Fruit fly (Drosophila melanogaster): Measurements from ENCODE around the gene Jon25Bii.

Gene Jon25Bii

dm6 chr2L:4995010-4995836 lies 42.3 kb upstream of the Jon25Bii start (continued):
- TF ChIP-seq CG33213 (GFP tag; optimal IDR thresholded peaks at IDR 0.05) (no peak), klu (GFP tag; IDR thresholded peaks at IDR 0.05) (no peak), btn (GFP tag; optimal IDR thresholded peaks at IDR 0.05) (no peak), CG17385 (GFP tag; optimal IDR thresholded peaks at IDR 0.05) (peak; percentile 34), Scr (GFP tag; IDR thresholded peaks at IDR 0.05; ENCODE audit: partially characterized antibody) (peak; percentile 22; the same call in 1 of the 2 replicates), Pdp1 (GFP tag; optimal IDR thresholded peaks at IDR 0.05) (peak in 1 of 2 experiments; percentile 95), Meics (GFP tag; optimal IDR thresholded peaks at IDR 0.05) (no peak), CG32532 (GFP tag; IDR thresholded peaks at IDR 0.05) (peak; percentile 11; the same call in 1 of the 2 replicates), grn (GFP tag; optimal IDR thresholded peaks at IDR 0.05) (no peak), Mrtf (GFP tag; IDR thresholded peaks at IDR 0.05) (no peak), nerfin-2 (GFP tag; IDR thresholded peaks at IDR 0.05; ENCODE audit: partially characterized antibody) (no peak), CG13894 (tag; optimal IDR thresholded peaks at IDR 0.05) (no peak), tup (GFP tag; optimal IDR thresholded peaks at IDR 0.05) (no peak), CG13296 (GFP tag; optimal IDR thresholded peaks at IDR 0.05) (peak; percentile 11)

dm6 chr2L:4982098-4982646 lies 29.2 kb upstream of the Jon25Bii start:
- TF ChIP-seq HLH54F (GFP tag; optimal IDR thresholded peaks at IDR 0.05) (no peak), CG11696 (GFP tag; IDR thresholded peaks at IDR 0.05) (no peak), onecut (GFP tag; IDR thresholded peaks at IDR 0.05) (peak; percentile 60), Ets65A (GFP tag) (peak; percentile 88), inv (GFP tag; IDR thresholded peaks at IDR 0.05; ENCODE audit: partially characterized antibody) (no peak), Asciz (GFP tag; optimal IDR thresholded peaks at IDR 0.05) (no peak), Fer3 (tag; optimal IDR thresholded peaks at IDR 0.05) (no peak), sd (tag; optimal IDR thresholded peaks at IDR 0.05) (no peak), MBD-R2 (GFP tag; IDR thresholded peaks at IDR 0.05) (no peak), org-1 (GFP tag; optimal IDR thresholded peaks at IDR 0.05) (no peak), en (GFP tag; optimal IDR thresholded peaks at IDR 0.05) (no peak), lov (optimal IDR thresholded peaks at IDR 0.05) (no peak), lov (GFP tag; IDR thresholded peaks at IDR 0.05) (0 out of 3 replicates have a peak, but pooled peaks have one; percentile 42), scrt (GFP tag; optimal IDR thresholded peaks at IDR 0.05) (peak; percentile 58), sens (GFP tag) (peak; percentile 61), CG16815 (GFP tag; optimal IDR thresholded peaks at IDR 0.05) (no peak), ind (GFP tag; optimal IDR thresholded peaks at IDR 0.05) (no peak), gcm2 (GFP tag; optimal IDR thresholded peaks at IDR 0.05) (no peak), pnt (GFP tag; optimal IDR thresholded peaks at IDR 0.05) (no peak), ems (GFP tag; optimal IDR thresholded peaks at IDR 0.05) (no peak), psq (GFP tag; optimal IDR thresholded peaks at IDR 0.05) (no peak), CG10209 (GFP tag; optimal IDR thresholded peaks at IDR 0.05) (no peak), hbn (GFP tag; IDR thresholded peaks at IDR 0.05; ENCODE audit: partially characterized antibody) (no peak), Jarid2 (GFP tag; optimal IDR thresholded peaks at IDR 0.05) (no peak), sob (GFP tag; IDR thresholded peaks at IDR 0.05) (no peak), Rfx (GFP tag; IDR thresholded peaks at IDR 0.05) (no peak), Med (GFP tag) (peak; percentile 78), Sry-β (GFP tag; optimal IDR thresholded peaks at IDR 0.05) (no peak)

Data from whole organism, embryonic.